Comparison of ENCODE assay signal across 1 fruit fly cellular context in genomic region chr3R:5016280-5016679, dm6.
TF ChIP-seq lines count a peak whose summit lies in the region.

No protein-coding gene starts in this region.

TF ChIP-seq in whole organism, embryonic, 481 proteins besides CTCF, POLR2A, EP300 and RAD21 (continued from another document):
- no peak for TF ChIP-seq H15 (GFP tag; IDR thresholded peaks at IDR 0.05; lab: Robert Waterston, UW)
- TF ChIP-seq mld (GFP tag; IDR thresholded peaks at IDR 0.05; lab: Robert Waterston, UW; ENCODE audit: partially characterized antibody), result no peak
- no peak for TF ChIP-seq HLH4C (GFP tag; IDR thresholded peaks at IDR 0.05; lab: Robert Waterston, UW; ENCODE audit: partially characterized antibody)
- TF ChIP-seq Doc3 (GFP tag; IDR thresholded peaks at IDR 0.05; lab: Robert Waterston, UW; ENCODE audit: partially characterized antibody), result no peak
- peak; percentile 50 for TF ChIP-seq wek (GFP tag; optimal IDR thresholded peaks at IDR 0.05; lab: Kevin White, UChicago)
- no peak for TF ChIP-seq tio (GFP tag; optimal IDR thresholded peaks at IDR 0.05; lab: Kevin White, UChicago)
- TF ChIP-seq CG4730 (GFP tag; IDR thresholded peaks at IDR 0.05; lab: Robert Waterston, UW), result no peak
- no peak for TF ChIP-seq chn (GFP tag; optimal IDR thresholded peaks at IDR 0.05; lab: Kevin White, UChicago)
- no peak for TF ChIP-seq Usf (GFP tag; optimal IDR thresholded peaks at IDR 0.05; lab: Kevin White, UChicago)
- TF ChIP-seq tup (GFP tag; optimal IDR thresholded peaks at IDR 0.05; lab: Kevin White, UChicago), result no peak
- TF ChIP-seq slbo (GFP tag; IDR thresholded peaks at IDR 0.05; lab: Robert Waterston, UW), result no peak
- TF ChIP-seq zf30C (GFP tag; optimal IDR thresholded peaks at IDR 0.05; lab: Kevin White, UChicago), result no peak
- TF ChIP-seq Awh (GFP tag; IDR thresholded peaks at IDR 0.05; lab: Robert Waterston, UW), result 0 out of 2 replicates have a peak, but pooled peaks have one; percentile 30
- TF ChIP-seq CG3407 (GFP tag; optimal IDR thresholded peaks at IDR 0.05; lab: Kevin White, UChicago), result peak; percentile 56
- TF ChIP-seq CG17328 (GFP tag; IDR thresholded peaks at IDR 0.05; lab: Robert Waterston, UW), result no peak
- peak; percentile 32 for TF ChIP-seq oc (tag; optimal IDR thresholded peaks at IDR 0.05; lab: Kevin White, UChicago)
- peak; percentile 69 for TF ChIP-seq grn (GFP tag; optimal IDR thresholded peaks at IDR 0.05; lab: Kevin White, UChicago)
- no peak for TF ChIP-seq CG15514 (GFP tag; optimal IDR thresholded peaks at IDR 0.05; lab: Kevin White, UChicago)
- TF ChIP-seq fd102C (GFP tag; optimal IDR thresholded peaks at IDR 0.05; lab: Kevin White, UChicago), result peak; percentile 54
- TF ChIP-seq odd (GFP tag; optimal IDR thresholded peaks at IDR 0.05; lab: Kevin White, UChicago), result peak; percentile 27
- no peak for TF ChIP-seq CG32772 (GFP tag; IDR thresholded peaks at IDR 0.05; lab: Robert Waterston, UW)
- TF ChIP-seq hkb (optimal IDR thresholded peaks at IDR 0.05; lab: Kevin White, UChicago), result no peak
- peak; percentile 8; the same call in 1 of the 2 replicates for TF ChIP-seq hkb (GFP tag; IDR thresholded peaks at IDR 0.05; lab: Robert Waterston, UW)
- no peak for TF ChIP-seq CG14965 (GFP tag; optimal IDR thresholded peaks at IDR 0.05; lab: Kevin White, UChicago; ENCODE audit: borderline replicate concordance)
- TF ChIP-seq CG8924 (tag; optimal IDR thresholded peaks at IDR 0.05; lab: Kevin White, UChicago), result peak; percentile 13
- no peak for TF ChIP-seq CG8765 (GFP tag; IDR thresholded peaks at IDR 0.05; lab: Robert Waterston, UW)
- no peak for TF ChIP-seq Camta (GFP tag; optimal IDR thresholded peaks at IDR 0.05; lab: Kevin White, UChicago)
- TF ChIP-seq Kr (GFP tag; optimal IDR thresholded peaks at IDR 0.05; lab: Kevin White, UChicago), result peak; percentile 60
- TF ChIP-seq CG1233 (GFP tag; optimal IDR thresholded peaks at IDR 0.05; lab: Kevin White, UChicago), result peak; percentile 45
- peak; percentile 4 for TF ChIP-seq twi (tag; optimal IDR thresholded peaks at IDR 0.05; lab: Kevin White, UChicago)
- TF ChIP-seq Atf3 (GFP tag; optimal IDR thresholded peaks at IDR 0.05; lab: Kevin White, UChicago), result no peak
- TF ChIP-seq sug (tag; optimal IDR thresholded peaks at IDR 0.05; lab: Kevin White, UChicago), result no peak
- TF ChIP-seq sim (GFP tag; IDR thresholded peaks at IDR 0.05; lab: Robert Waterston, UW), result no peak
- TF ChIP-seq Xbp1 (GFP tag; optimal IDR thresholded peaks at IDR 0.05; lab: Kevin White, UChicago), result no peak
- no peak for TF ChIP-seq CG6791 (GFP tag; IDR thresholded peaks at IDR 0.05; lab: Robert Waterston, UW; ENCODE audit: partially characterized antibody)
- no peak for TF ChIP-seq jumu (GFP tag; optimal IDR thresholded peaks at IDR 0.05; lab: Kevin White, UChicago)
- no peak for TF ChIP-seq lmd (GFP tag; IDR thresholded peaks at IDR 0.05; lab: Robert Waterston, UW)
- TF ChIP-seq chm (GFP tag; IDR thresholded peaks at IDR 0.05; lab: Robert Waterston, UW), result 0 out of 2 replicates have a peak, but pooled peaks have one; percentile 45
- no peak for TF ChIP-seq sima (GFP tag; optimal IDR thresholded peaks at IDR 0.05; lab: Kevin White, UChicago)
- TF ChIP-seq CG9817 (tag; optimal IDR thresholded peaks at IDR 0.05; lab: Kevin White, UChicago), result no peak
- no peak for TF ChIP-seq kni (GFP tag; optimal IDR thresholded peaks at IDR 0.05; lab: Kevin White, UChicago)
- no peak for TF ChIP-seq CG12236 (GFP tag; optimal IDR thresholded peaks at IDR 0.05; lab: Kevin White, UChicago)
- TF ChIP-seq CG17802 (tag; optimal IDR thresholded peaks at IDR 0.05; lab: Kevin White, UChicago), result no peak
- no peak for TF ChIP-seq CG5180 (GFP tag; optimal IDR thresholded peaks at IDR 0.05; lab: Kevin White, UChicago)
- no peak for TF ChIP-seq CG17829 (tag; optimal IDR thresholded peaks at IDR 0.05; lab: Kevin White, UChicago)
- peak; percentile 49; the same call in 1 of the 2 replicates for TF ChIP-seq Xrp1 (GFP tag; IDR thresholded peaks at IDR 0.05; lab: Robert Waterston, UW)
- peak; percentile 29 for TF ChIP-seq ac (GFP tag; optimal IDR thresholded peaks at IDR 0.05; lab: Kevin White, UChicago)
- no peak for TF ChIP-seq Dp (GFP tag; optimal IDR thresholded peaks at IDR 0.05; lab: Kevin White, UChicago)
- TF ChIP-seq disco-r (GFP tag; optimal IDR thresholded peaks at IDR 0.05; lab: Kevin White, UChicago), result no peak
- TF ChIP-seq pho (GFP tag; optimal IDR thresholded peaks at IDR 0.05; lab: Kevin White, UChicago), result no peak
- no peak for TF ChIP-seq CG10462 (GFP tag; optimal IDR thresholded peaks at IDR 0.05; lab: Kevin White, UChicago)
- no peak for TF ChIP-seq CG7963 (GFP tag; IDR thresholded peaks at IDR 0.05; lab: Robert Waterston, UW; ENCODE audit: partially characterized antibody)
- no peak for TF ChIP-seq CG2889 (GFP tag; IDR thresholded peaks at IDR 0.05; lab: Robert Waterston, UW)
- TF ChIP-seq CG6254 (GFP tag; optimal IDR thresholded peaks at IDR 0.05; lab: Kevin White, UChicago), result no peak
- TF ChIP-seq YL-1 (GFP tag; optimal IDR thresholded peaks at IDR 0.05; lab: Kevin White, UChicago), result no peak
- TF ChIP-seq Oli (tag; optimal IDR thresholded peaks at IDR 0.05; lab: Kevin White, UChicago), result no peak
- peak; percentile 17 for TF ChIP-seq HLHmδ (GFP tag; optimal IDR thresholded peaks at IDR 0.05; lab: Kevin White, UChicago)
- TF ChIP-seq CG8281 (tag; optimal IDR thresholded peaks at IDR 0.05; lab: Kevin White, UChicago), result peak; percentile 13
- TF ChIP-seq scrt (GFP tag; optimal IDR thresholded peaks at IDR 0.05; lab: Kevin White, UChicago), result no peak
- peak; percentile 1 for TF ChIP-seq Spps (tag; optimal IDR thresholded peaks at IDR 0.05; lab: Kevin White, UChicago)
- TF ChIP-seq CG5953 (GFP tag; IDR thresholded peaks at IDR 0.05; lab: Robert Waterston, UW), result peak; percentile 49; the same call in 1 of the 2 replicates
- TF ChIP-seq Lpt (GFP tag; optimal IDR thresholded peaks at IDR 0.05; lab: Kevin White, UChicago), result no peak
- peak; percentile 49 for TF ChIP-seq CG10209 (GFP tag; optimal IDR thresholded peaks at IDR 0.05; lab: Kevin White, UChicago)
- no peak for TF ChIP-seq chinmo (GFP tag; IDR thresholded peaks at IDR 0.05; lab: Robert Waterston, UW; ENCODE audit: partially characterized antibody)
- TF ChIP-seq CG1792 (GFP tag; optimal IDR thresholded peaks at IDR 0.05; lab: Kevin White, UChicago), result no peak
- no peak for TF ChIP-seq Lim3 (GFP tag; IDR thresholded peaks at IDR 0.05; lab: Robert Waterston, UW)
- no peak for TF ChIP-seq Hand (GFP tag; optimal IDR thresholded peaks at IDR 0.05; lab: Kevin White, UChicago)
- peak in 1 of 3 experiments; percentile 7 for TF ChIP-seq lola (GFP tag; optimal IDR thresholded peaks at IDR 0.05; lab: Kevin White, UChicago)
- TF ChIP-seq emc (GFP tag; optimal IDR thresholded peaks at IDR 0.05; lab: Kevin White, UChicago), result no peak
- TF ChIP-seq sens (GFP tag; lab: Kevin White, UChicago), result peak; percentile 86
- TF ChIP-seq Asciz (GFP tag; optimal IDR thresholded peaks at IDR 0.05; lab: Kevin White, UChicago), result no peak
- TF ChIP-seq dysf (GFP tag; IDR thresholded peaks at IDR 0.05; lab: Robert Waterston, UW), result no peak
- peak; percentile 10 for TF ChIP-seq CG15269 (tag; optimal IDR thresholded peaks at IDR 0.05; lab: Kevin White, UChicago)
- TF ChIP-seq CG7556 (GFP tag; optimal IDR thresholded peaks at IDR 0.05; lab: Kevin White, UChicago), result peak; percentile 10
- no peak for TF ChIP-seq jigr1 (GFP tag; IDR thresholded peaks at IDR 0.05; lab: Robert Waterston, UW)
- TF ChIP-seq ftz-f1 (GFP tag; optimal IDR thresholded peaks at IDR 0.05; lab: Kevin White, UChicago), result no peak
- no peak for TF ChIP-seq Stat92E (GFP tag; optimal IDR thresholded peaks at IDR 0.05; lab: Kevin White, UChicago)
- no peak for TF ChIP-seq ash1 (GFP tag; optimal IDR thresholded peaks at IDR 0.05; lab: Kevin White, UChicago)
- TF ChIP-seq Mad (GFP tag; optimal IDR thresholded peaks at IDR 0.05; lab: Kevin White, UChicago), result no peak
- no peak for TF ChIP-seq Aef1 (GFP tag; IDR thresholded peaks at IDR 0.05; lab: Robert Waterston, UW)
- no peak for TF ChIP-seq Ada2b (GFP tag; IDR thresholded peaks at IDR 0.05; lab: Robert Waterston, UW)
- no peak for TF ChIP-seq CG13624 (GFP tag; optimal IDR thresholded peaks at IDR 0.05; lab: Kevin White, UChicago)
- TF ChIP-seq ems (GFP tag; optimal IDR thresholded peaks at IDR 0.05; lab: Kevin White, UChicago), result no peak
- no peak for TF ChIP-seq Ssrp (tag; optimal IDR thresholded peaks at IDR 0.05; lab: Kevin White, UChicago)
- no peak for TF ChIP-seq fu2 (GFP tag; optimal IDR thresholded peaks at IDR 0.05; lab: Kevin White, UChicago)
- no peak for TF ChIP-seq Bdp1 (GFP tag; optimal IDR thresholded peaks at IDR 0.05; lab: Kevin White, UChicago)
- no peak for TF ChIP-seq CG10274 (GFP tag; optimal IDR thresholded peaks at IDR 0.05; lab: Kevin White, UChicago)
- no peak for TF ChIP-seq CG16863 (GFP tag; optimal IDR thresholded peaks at IDR 0.05; lab: Kevin White, UChicago)
- no peak for TF ChIP-seq CG10565 (GFP tag; optimal IDR thresholded peaks at IDR 0.05; lab: Kevin White, UChicago)
- no peak for TF ChIP-seq CG34376 (GFP tag; optimal IDR thresholded peaks at IDR 0.05; lab: Kevin White, UChicago)
- no peak for TF ChIP-seq dm (GFP tag; optimal IDR thresholded peaks at IDR 0.05; lab: Kevin White, UChicago)
- TF ChIP-seq ro (GFP tag; IDR thresholded peaks at IDR 0.05; lab: Robert Waterston, UW), result no peak
- TF ChIP-seq pros (GFP tag; optimal IDR thresholded peaks at IDR 0.05; lab: Kevin White, UChicago), result no peak
- TF ChIP-seq jing (GFP tag; optimal IDR thresholded peaks at IDR 0.05; lab: Kevin White, UChicago), result no peak
- TF ChIP-seq Fer3 (tag; optimal IDR thresholded peaks at IDR 0.05; lab: Kevin White, UChicago), result no peak
- peak; percentile 21 for TF ChIP-seq unpg (GFP tag; optimal IDR thresholded peaks at IDR 0.05; lab: Kevin White, UChicago)
- TF ChIP-seq D (optimal IDR thresholded peaks at IDR 0.05; lab: Kevin White, UChicago), result no peak
- TF ChIP-seq D (GFP tag; optimal IDR thresholded peaks at IDR 0.05; lab: Kevin White, UChicago), result peak; percentile 26
- TF ChIP-seq aop (GFP tag; IDR thresholded peaks at IDR 0.05; lab: Robert Waterston, UW), result no peak
- no peak for TF ChIP-seq BEAF-32 (GFP tag; optimal IDR thresholded peaks at IDR 0.05; lab: Kevin White, UChicago)
- no peak for TF ChIP-seq TFAM (GFP tag; optimal IDR thresholded peaks at IDR 0.05; lab: Kevin White, UChicago)
- peak; percentile 88 for TF ChIP-seq Med (GFP tag; lab: Kevin White, UChicago)
- TF ChIP-seq HLH3B (GFP tag; IDR thresholded peaks at IDR 0.05; lab: Robert Waterston, UW), result no peak
- TF ChIP-seq Nf-YB (GFP tag; optimal IDR thresholded peaks at IDR 0.05; lab: Kevin White, UChicago), result peak; percentile 11
- TF ChIP-seq CG15073 (GFP tag; optimal IDR thresholded peaks at IDR 0.05; lab: Kevin White, UChicago), result no peak
- no peak for TF ChIP-seq pzg (GFP tag; optimal IDR thresholded peaks at IDR 0.05; lab: Kevin White, UChicago)
- TF ChIP-seq eyg (GFP tag; optimal IDR thresholded peaks at IDR 0.05; lab: Kevin White, UChicago), result peak; percentile 24
- TF ChIP-seq E2f2 (GFP tag; IDR thresholded peaks at IDR 0.05; lab: Robert Waterston, UW), result 0 out of 2 replicates have a peak, but pooled peaks have one; percentile 13
- TF ChIP-seq maf-S (GFP tag; optimal IDR thresholded peaks at IDR 0.05; lab: Kevin White, UChicago), result no peak
- no peak for TF ChIP-seq Bgb (GFP tag; IDR thresholded peaks at IDR 0.05; lab: Robert Waterston, UW; ENCODE audit: partially characterized antibody)
- no peak for TF ChIP-seq z (GFP tag; IDR thresholded peaks at IDR 0.05; lab: Robert Waterston, UW)
- TF ChIP-seq ranshi (GFP tag; IDR thresholded peaks at IDR 0.05; lab: Robert Waterston, UW), result no peak
- TF ChIP-seq nau (GFP tag; optimal IDR thresholded peaks at IDR 0.05; lab: Kevin White, UChicago), result peak; percentile 41
- TF ChIP-seq Neu2 (GFP tag; optimal IDR thresholded peaks at IDR 0.05; lab: Kevin White, UChicago; ENCODE audit: borderline replicate concordance), result no peak
- no peak for TF ChIP-seq CkIIα-i1 (GFP tag; IDR thresholded peaks at IDR 0.05; lab: Robert Waterston, UW)
- TF ChIP-seq caup (GFP tag; optimal IDR thresholded peaks at IDR 0.05; lab: Kevin White, UChicago; ENCODE audit: severe bottlenecking), result peak; percentile 21
- TF ChIP-seq CG10979 (tag; optimal IDR thresholded peaks at IDR 0.05; lab: Kevin White, UChicago), result no peak
- TF ChIP-seq CG8388 (GFP tag; optimal IDR thresholded peaks at IDR 0.05; lab: Kevin White, UChicago), result no peak
- no peak for TF ChIP-seq mirr (GFP tag; optimal IDR thresholded peaks at IDR 0.05; lab: Kevin White, UChicago)
- TF ChIP-seq CG18599 (GFP tag; optimal IDR thresholded peaks at IDR 0.05; lab: Kevin White, UChicago), result peak; percentile 25
- TF ChIP-seq Taf1 (GFP tag; IDR thresholded peaks at IDR 0.05; lab: Robert Waterston, UW), result no peak
- TF ChIP-seq chif (GFP tag; optimal IDR thresholded peaks at IDR 0.05; lab: Kevin White, UChicago), result peak in 1 of 2 experiments; percentile 9
